Worm (Caenorhabditis elegans) whole organism, L4 larva: ENCODE results near the gene C16A11.4.

Source experiments
- F37D6.2 ChIP-seq: sonication (generic microtip); optimal IDR thresholded peaks from 2 replicates; lab custom pipeline; 2016; ENCODE audit warnings: mild to moderate bottlenecking, missing genetic modification characterization, missing compliant biosample characterization
- R02D3.7 ChIP-seq: fragments of 150-350 bp; sonication (generic microtip); optimal IDR thresholded peaks from 3 replicates; lab custom pipeline; 2014; ENCODE audit warnings: missing biosample characterization, missing genetic modification characterization
- ama-1 ChIP-seq: fragments of 150-350 bp; optimal IDR thresholded peaks from 2 replicates; lab custom pipeline; 2014; ENCODE audit warnings: inconsistent platforms, mixed read lengths
- ceh-20 ChIP-seq: fragments of 200-800 bp; sonication (Bioruptor generic); IDR thresholded peaks from 2 replicates; pipeline ENCODE4 v1.3.6; 2022; ENCODE audit warnings: missing genetic modification reagents, missing genetic modification characterization, missing compliant biosample characterization
- daf-12 ChIP-seq: fragments of 150-350 bp; optimal IDR thresholded peaks from 2 replicates; lab custom pipeline; 2014; ENCODE audit warnings: missing biosample characterization, missing genetic modification reagents, missing genetic modification characterization
- lin-39 ChIP-seq: fragments of 150-350 bp; optimal IDR thresholded peaks from 2 replicates; lab custom pipeline; 2014; ENCODE audit warnings: missing biosample characterization, missing genetic modification reagents, missing genetic modification characterization
- mdl-1 ChIP-seq, 2 experiments: fragments of 150-350 bp in 1 of 2; sonication (generic microtip) in 1 of 2; optimal IDR thresholded peaks; 2 replicates each; lab custom pipeline; 2014 to 2017; ENCODE audit warnings: missing biosample characterization in 2 of 2, missing genetic modification characterization in 2 of 2
- nhr-11 ChIP-seq: fragments of 150-350 bp; optimal IDR thresholded peaks from 2 replicates; lab custom pipeline; 2014; ENCODE audit warnings: missing biosample characterization, missing genetic modification characterization
- nhr-25 ChIP-seq: sonication (generic microtip); optimal IDR thresholded peaks from 2 replicates; lab custom pipeline; 2017; ENCODE audit warnings: missing genetic modification characterization, mild to moderate bottlenecking, missing compliant biosample characterization, antibody characterized with exemption, moderate library complexity, borderline replicate concordance; ENCODE audit not compliant: insufficient read depth
- nhr-77 ChIP-seq: fragments of 150-350 bp; optimal IDR thresholded peaks from 2 replicates; lab custom pipeline; 2014; ENCODE audit warnings: missing biosample characterization, missing genetic modification characterization
- snpc-4 ChIP-seq: fragments of 150-350 bp; optimal IDR thresholded peaks from 2 replicates; lab custom pipeline; 2014; ENCODE audit warnings: missing biosample characterization, missing genetic modification characterization
- unc-39 ChIP-seq: sonication (generic microtip); optimal IDR thresholded peaks from 2 replicates; lab custom pipeline; 2017; ENCODE audit warnings: missing biosample characterization, missing genetic modification characterization
- unc-62 ChIP-seq, 3 experiments: fragments of 150-350 bp in 1 of 3; sonication (generic microtip); optimal IDR thresholded peaks in 2 of 3; peaks in 1 of 3; 1 replicate in 1 of 3; 2 replicates in 2 of 3; lab custom pipeline; 2014 to 2017; ENCODE audit warnings: missing biosample characterization in 3 of 3, missing genetic modification characterization in 3 of 3, missing genetic modification reagents in 3 of 3, missing genotype in 1 of 3
- ztf-11 ChIP-seq: fragments of 150-350 bp; optimal IDR thresholded peaks from 2 replicates; lab custom pipeline; 2014; ENCODE audit warnings: missing biosample characterization, missing genetic modification characterization

ce11 chrII:4276924-4277323, 50.1 kb downstream of the C16A11.4 start:
- TF ChIP-seq lin-39, result no peak
- TF ChIP-seq snpc-4 (tag; lab: Kevin White, UChicago), result no peak
- no peak for TF ChIP-seq mdl-1 (tag; optimal IDR thresholded peaks at IDR 0.05; lab: Kevin White, UChicago)
- no peak for TF ChIP-seq ceh-20 (GFP tag; lab: Robert Waterston, UW)
- TF ChIP-seq unc-39 (tag; lab: Kevin White, UChicago), result no peak
- no peak for TF ChIP-seq ama-1 (lab: Kevin White, UChicago)
- no peak for TF ChIP-seq daf-12 (tag; lab: Kevin White, UChicago)
- no peak for TF ChIP-seq ztf-11 (tag; lab: Kevin White, UChicago)
- TF ChIP-seq nhr-11 (tag; lab: Kevin White, UChicago), result no peak
- no peak for TF ChIP-seq nhr-25 (tag; lab: Kevin White, UChicago)
- no peak for TF ChIP-seq R02D3.7 (tag; lab: Kevin White, UChicago)
- TF ChIP-seq F37D6.2 (tag; lab: Kevin White, UChicago), result no peak
- TF ChIP-seq nhr-77 (tag; lab: Kevin White, UChicago), result no peak
- TF ChIP-seq unc-62 (GFP tag; optimal IDR thresholded peaks at IDR 0.05 in 1 of 2; lab: Kevin White, UChicago), result no peak
- TF ChIP-seq unc-62 (tag; optimal IDR thresholded peaks at IDR 0.05; lab: Kevin White, UChicago), result no peak
